Fruit fly (Drosophila melanogaster) whole organism, prepupa: ENCODE measurements around the gene Coq5.

ENCODE experiments used
- Blimp-1 ChIP-seq: fragments of 200-800 bp; sonication (Bioruptor generic); optimal IDR thresholded peaks from 3 replicates; lab custom pipeline; 2017; ENCODE audit warnings: missing biosample characterization, missing genetic modification characterization, mild to moderate bottlenecking, moderate library complexity, missing genetic modification reagents
- CG10631 ChIP-seq: fragments of 200-800 bp; sonication (Bioruptor generic); optimal IDR thresholded peaks from 2 replicates; lab custom pipeline; 2016; ENCODE audit warnings: missing biosample characterization, missing genetic modification characterization
- CG10669 ChIP-seq: fragments of 200-800 bp; sonication (Bioruptor generic); optimal IDR thresholded peaks from 3 replicates; lab custom pipeline; 2018; ENCODE audit warnings: missing biosample characterization, mild to moderate bottlenecking, missing genetic modification characterization, moderate library complexity
- CG11294 ChIP-seq: fragments of 200-800 bp; sonication (Bioruptor generic); IDR thresholded peaks from 2 replicates; pipeline ENCODE4 v1.3.6; 2022; ENCODE audit warnings: missing biosample characterization, missing genetic modification characterization
- CG11762 ChIP-seq: fragments of 200-800 bp; sonication (Bioruptor generic); optimal IDR thresholded peaks from 3 replicates; lab custom pipeline; 2016; ENCODE audit warnings: missing biosample characterization, missing genetic modification characterization; ENCODE audit not compliant: insufficient read depth
- CG11902 ChIP-seq: fragments of 200-800 bp; sonication (Bioruptor generic); optimal IDR thresholded peaks from 3 replicates; lab custom pipeline; 2016; ENCODE audit warnings: missing biosample characterization, missing genetic modification characterization
- CG15336 ChIP-seq: fragments of 200-800 bp; sonication (Bioruptor generic); IDR thresholded peaks from 2 replicates; pipeline ENCODE4 v1.3.6; 2022; ENCODE audit warnings: missing biosample characterization, missing genetic modification characterization
- CG1621 ChIP-seq: fragments of 200-800 bp; sonication (Bioruptor generic); optimal IDR thresholded peaks from 3 replicates; lab custom pipeline; 2018; ENCODE audit warnings: missing biosample characterization, mild to moderate bottlenecking, missing genetic modification characterization
- CG16779 ChIP-seq: fragments of 200-800 bp; sonication (Bioruptor generic); optimal IDR thresholded peaks from 3 replicates; lab custom pipeline; 2017; ENCODE audit warnings: missing biosample characterization, mild to moderate bottlenecking, missing genetic modification characterization
- CG3032 ChIP-seq: fragments of 200-800 bp; optimal IDR thresholded peaks from 2 replicates; lab custom pipeline; 2019; ENCODE audit warnings: missing biosample characterization, mild to moderate bottlenecking, missing genetic modification characterization, moderate library complexity
- CG31627 ChIP-seq: fragments of 200-800 bp; sonication (Bioruptor generic); optimal IDR thresholded peaks from 3 replicates; lab custom pipeline; 2016; ENCODE audit warnings: missing biosample characterization, missing genetic modification characterization
- CG32006 ChIP-seq: fragments of 200-800 bp; sonication (Bioruptor generic); optimal IDR thresholded peaks from 3 replicates; lab custom pipeline; 2017; ENCODE audit warnings: missing biosample characterization, mild to moderate bottlenecking, missing genetic modification characterization
- CG34406 ChIP-seq: fragments of 200-800 bp; sonication (Bioruptor generic); optimal IDR thresholded peaks from 3 replicates; lab custom pipeline; 2016; ENCODE audit warnings: missing biosample characterization, missing genetic modification characterization
- CG3919 ChIP-seq: fragments of 200-800 bp; sonication (Bioruptor generic); optimal IDR thresholded peaks from 3 replicates; lab custom pipeline; 2016; ENCODE audit warnings: missing biosample characterization, missing genetic modification characterization
- CG6163 ChIP-seq: fragments of 200-800 bp; sonication (Bioruptor generic); IDR thresholded peaks from 3 replicates; pipeline ENCODE4 v1.3.6; 2022; ENCODE audit warnings: missing biosample characterization, missing genetic modification characterization
- CG6792 ChIP-seq: fragments of 200-800 bp; sonication (Bioruptor generic); optimal IDR thresholded peaks from 3 replicates; lab custom pipeline; 2016; ENCODE audit warnings: missing biosample characterization, missing genetic modification characterization
- CG6808 ChIP-seq: fragments of 200-800 bp; sonication (Bioruptor generic); optimal IDR thresholded peaks from 3 replicates; lab custom pipeline; 2017; ENCODE audit warnings: missing biosample characterization, missing genetic modification characterization, mild to moderate bottlenecking, moderate library complexity, missing genetic modification reagents
- CG7368 ChIP-seq: fragments of 200-800 bp; sonication (Bioruptor generic); optimal IDR thresholded peaks from 3 replicates; lab custom pipeline; 2016; ENCODE audit warnings: missing biosample characterization, missing genetic modification characterization
- CG8119 ChIP-seq: fragments of 200-800 bp; sonication (Bioruptor generic); IDR thresholded peaks from 3 replicates; pipeline ENCODE4 v1.3.6; 2022; ENCODE audit warnings: missing biosample characterization, missing genetic modification characterization
- CG8632 ChIP-seq: fragments of 200-800 bp; sonication (Bioruptor generic); optimal IDR thresholded peaks from 3 replicates; lab custom pipeline; 2016; ENCODE audit warnings: missing biosample characterization, missing genetic modification characterization
- CG9139 ChIP-seq: fragments of 200-800 bp; sonication (Bioruptor generic); optimal IDR thresholded peaks from 3 replicates; lab custom pipeline; 2017; ENCODE audit warnings: missing biosample characterization, mild to moderate bottlenecking, missing genetic modification characterization
- Eip78C ChIP-seq: fragments of 200-800 bp; sonication (Bioruptor generic); peaks from one replicate; lab custom pipeline; 2016; ENCODE audit warnings: missing biosample characterization, missing genetic modification characterization
- Ets21C ChIP-seq: fragments of 200-800 bp; sonication (Bioruptor generic); optimal IDR thresholded peaks from 3 replicates; lab custom pipeline; 2016; ENCODE audit warnings: missing biosample characterization, missing genetic modification characterization
- Ets96B ChIP-seq: fragments of 200-800 bp; optimal IDR thresholded peaks from 2 replicates; lab custom pipeline; 2019; ENCODE audit warnings: missing biosample characterization, mild to moderate bottlenecking, missing genetic modification characterization, moderate library complexity
- Gug ChIP-seq: fragments of 200-800 bp; sonication (Bioruptor generic); IDR thresholded peaks from 2 replicates; pipeline ENCODE4 v1.3.6; 2022; ENCODE audit warnings: missing biosample characterization, missing genetic modification characterization
- Hr39 ChIP-seq: fragments of 200-800 bp; sonication (Bioruptor generic); optimal IDR thresholded peaks from 2 replicates; lab custom pipeline; 2016; ENCODE audit warnings: missing biosample characterization, missing genetic modification characterization
- Hr4 ChIP-seq: fragments of 200-800 bp; sonication (Bioruptor generic); optimal IDR thresholded peaks from 3 replicates; lab custom pipeline; 2016; ENCODE audit warnings: missing biosample characterization, missing genetic modification characterization
- Lpt ChIP-seq: fragments of 200-800 bp; sonication (Bioruptor generic); optimal IDR thresholded peaks from 3 replicates; lab custom pipeline; 2016; ENCODE audit warnings: missing biosample characterization, missing genetic modification characterization
- Met ChIP-seq: fragments of 200-800 bp; sonication (Bioruptor generic); optimal IDR thresholded peaks from 3 replicates; lab custom pipeline; 2016; ENCODE audit warnings: missing biosample characterization, missing genetic modification characterization
- Smox ChIP-seq: fragments of 200-800 bp; sonication (Bioruptor generic); optimal IDR thresholded peaks from 3 replicates; lab custom pipeline; 2016; ENCODE audit warnings: missing biosample characterization, missing genetic modification characterization
- Sox102F ChIP-seq: fragments of 200-800 bp; sonication (Bioruptor generic); optimal IDR thresholded peaks from 2 replicates; lab custom pipeline; 2016; ENCODE audit warnings: missing biosample characterization, mild to moderate bottlenecking, missing genetic modification characterization
- Sox14 ChIP-seq: fragments of 200-800 bp; sonication (Bioruptor generic); optimal IDR thresholded peaks from 3 replicates; lab custom pipeline; 2016; ENCODE audit warnings: missing biosample characterization, missing genetic modification characterization
- Sox15 ChIP-seq: fragments of 200-800 bp; sonication (Bioruptor generic); optimal IDR thresholded peaks from 3 replicates; lab custom pipeline; 2016; ENCODE audit warnings: missing biosample characterization, missing genetic modification characterization
- achi ChIP-seq: fragments of 200-800 bp; sonication (Bioruptor generic); optimal IDR thresholded peaks from 3 replicates; lab custom pipeline; 2016; ENCODE audit warnings: missing biosample characterization, missing genetic modification characterization
- acj6 ChIP-seq: fragments of 200-800 bp; sonication (Bioruptor generic); optimal IDR thresholded peaks from 3 replicates; lab custom pipeline; 2016; ENCODE audit warnings: missing biosample characterization, missing genetic modification characterization
- cyc ChIP-seq: fragments of 200-800 bp; sonication (Bioruptor generic); optimal IDR thresholded peaks from 3 replicates; lab custom pipeline; 2016; ENCODE audit warnings: missing biosample characterization, missing genetic modification characterization
- dac ChIP-seq: fragments of 200-800 bp; sonication (Bioruptor generic); optimal IDR thresholded peaks from 2 replicates; lab custom pipeline; 2017; ENCODE audit warnings: missing biosample characterization, mild to moderate bottlenecking, missing genetic modification characterization
- dsx ChIP-seq: fragments of 200-800 bp; optimal IDR thresholded peaks from 3 replicates; lab custom pipeline; 2019; ENCODE audit warnings: missing biosample characterization, mild to moderate bottlenecking, missing genetic modification characterization, moderate library complexity; ENCODE audit not compliant: poor library complexity, severe bottlenecking
- eg ChIP-seq: fragments of 200-800 bp; sonication (Bioruptor generic); IDR thresholded peaks from 3 replicates; pipeline ENCODE4 v1.3.6; 2022; ENCODE audit warnings: missing biosample characterization, missing genetic modification characterization
- esn ChIP-seq: fragments of 200-800 bp; sonication (Bioruptor generic); optimal IDR thresholded peaks from 2 replicates; lab custom pipeline; 2016; ENCODE audit warnings: missing biosample characterization, mild to moderate bottlenecking, missing genetic modification characterization, moderate library complexity
- fd85E ChIP-seq: fragments of 200-800 bp; sonication (Bioruptor generic); optimal IDR thresholded peaks from 3 replicates; lab custom pipeline; 2016; ENCODE audit warnings: missing biosample characterization, missing genetic modification characterization
- lz ChIP-seq: fragments of 200-800 bp; sonication (Bioruptor generic); optimal IDR thresholded peaks from 3 replicates; lab custom pipeline; 2016; ENCODE audit warnings: missing biosample characterization, missing genetic modification characterization
- pdm3 ChIP-seq: fragments of 200-800 bp; sonication (Bioruptor generic); optimal IDR thresholded peaks from 3 replicates; lab custom pipeline; 2016; ENCODE audit warnings: missing biosample characterization, missing genetic modification characterization
- salr ChIP-seq, 2 experiments: fragments of 200-800 bp; sonication (Bioruptor generic); optimal IDR thresholded peaks; 3 replicates each; lab custom pipeline; 2016 to 2018; ENCODE audit warnings: missing biosample characterization in 2 of 2, missing genetic modification characterization in 2 of 2, mild to moderate bottlenecking in 1 of 2
- spab ChIP-seq: fragments of 200-800 bp; sonication (Bioruptor generic); optimal IDR thresholded peaks from 2 replicates; lab custom pipeline; 2017; ENCODE audit warnings: missing biosample characterization, mild to moderate bottlenecking, missing genetic modification characterization, missing genetic modification reagents
- topi ChIP-seq: fragments of 200-800 bp; sonication (Bioruptor generic); optimal IDR thresholded peaks from 3 replicates; lab custom pipeline; 2016; ENCODE audit warnings: missing biosample characterization, missing genetic modification characterization
- vri ChIP-seq: fragments of 200-800 bp; sonication (Bioruptor generic); optimal IDR thresholded peaks from 3 replicates; lab custom pipeline; 2016; ENCODE audit warnings: missing biosample characterization, mild to moderate bottlenecking, missing genetic modification characterization

The Coq5 gene

dm6 chrX:13177720-13178119 lies 16.6 kb downstream of the Coq5 start, which contains the start of gene CG32640:
Gene CG32640 (plus strand): TSS chrX:13178005.
- peak; percentile 34; the same call in 1 of the 2 replicates for TF ChIP-seq CG15336
- TF ChIP-seq eg: peak; percentile 50; the same call in 1 of the 3 replicates

- no peak for TF ChIP-seq CG3919
- TF ChIP-seq dsx (GFP tag; lab: Kevin White, UChicago): no peak
- TF ChIP-seq Sox14 (GFP tag; lab: Kevin White, UChicago): no peak
- TF ChIP-seq CG6808 (GFP tag; lab: Kevin White, UChicago): no peak
- TF ChIP-seq spab (GFP tag; lab: Kevin White, UChicago): no peak
- TF ChIP-seq CG7368: no peak
- TF ChIP-seq CG32006 (GFP tag; lab: Kevin White, UChicago): no peak
- no peak for TF ChIP-seq Hr4 (GFP tag; lab: Kevin White, UChicago)
- no peak for TF ChIP-seq CG10631 (GFP tag; lab: Kevin White, UChicago)
Observed at dm6 chrX:13172865-13173264, 21.5 kb downstream of the Coq5 start.

dm6 chrX:13159481-13159880 lies 34.9 kb downstream of the Coq5 start, which contains the start of the genes Bap60 and CG12096:
Gene Bap60 (minus strand): TSS chrX:13159508.
Gene CG12096 (plus strand): TSS chrX:13159604.
- TF ChIP-seq dac: peak; percentile 35
- TF ChIP-seq CG10631 (GFP tag; lab: Kevin White, UChicago): peak; percentile 70
- no peak for TF ChIP-seq Met (GFP tag; lab: Kevin White, UChicago)
- 0 out of 3 replicates have a peak, but pooled peaks have one; percentile 43 for TF ChIP-seq CG8119 (GFP tag; lab: Robert Waterston, UW)
- peak; percentile 25 for TF ChIP-seq Lpt (GFP tag; lab: Kevin White, UChicago)
- peak; percentile 78 for TF ChIP-seq pdm3 (GFP tag; lab: Kevin White, UChicago)
- TF ChIP-seq CG1621 (tag; lab: Kevin White, UChicago): peak; percentile 33
- TF ChIP-seq CG8632: peak; percentile 56
- TF ChIP-seq achi (GFP tag; lab: Kevin White, UChicago): peak; percentile 89
- TF ChIP-seq CG10669 (GFP tag; lab: Kevin White, UChicago): no peak
- no peak for TF ChIP-seq fd85E
- TF ChIP-seq Sox102F: no peak
- TF ChIP-seq CG11294 (GFP tag; lab: Robert Waterston, UW): no peak; the same call in 1 of the 2 replicates
- peak; percentile 78 for TF ChIP-seq topi
- TF ChIP-seq Ets96B (tag; lab: Kevin White, UChicago): peak; percentile 58
- no peak for TF ChIP-seq CG6808 (GFP tag; lab: Kevin White, UChicago)
- TF ChIP-seq salr (GFP tag; optimal IDR thresholded peaks at IDR 0.05; lab: Kevin White, UChicago): peak in 1 of 2 experiments; percentile 43
- TF ChIP-seq esn (GFP tag; lab: Kevin White, UChicago): peak; percentile 81
- peak; percentile 84 for TF ChIP-seq Hr39 (GFP tag; lab: Kevin White, UChicago)
- no peak for TF ChIP-seq CG11762 (GFP tag; lab: Kevin White, UChicago)
- peak; percentile 63 for TF ChIP-seq acj6
- peak; percentile 62 for TF ChIP-seq Smox (GFP tag; lab: Kevin White, UChicago)
- TF ChIP-seq CG11902: peak; percentile 58
- TF ChIP-seq lz (GFP tag; lab: Kevin White, UChicago): peak; percentile 86
- peak; percentile 79 for TF ChIP-seq cyc (GFP tag; lab: Kevin White, UChicago)
- TF ChIP-seq CG9139 (GFP tag; lab: Kevin White, UChicago): no peak
- peak; percentile 66; the same call in 2 of the 3 replicates for TF ChIP-seq CG6163 (GFP tag; lab: Robert Waterston, UW)
- TF ChIP-seq CG32006 (GFP tag; lab: Kevin White, UChicago): peak; percentile 75
- TF ChIP-seq CG16779: no peak
- TF ChIP-seq CG31627 (GFP tag; lab: Kevin White, UChicago): peak; percentile 82
- TF ChIP-seq Ets21C (GFP tag; lab: Kevin White, UChicago): peak; percentile 73
- TF ChIP-seq Sox15 (GFP tag; lab: Kevin White, UChicago): peak; percentile 57
- peak; percentile 88 for TF ChIP-seq Eip78C (GFP tag; lab: Kevin White, UChicago)
- TF ChIP-seq Hr4 (GFP tag; lab: Kevin White, UChicago): peak; percentile 74
- peak; percentile 58; the same call in 1 of the 3 replicates for TF ChIP-seq eg
- no peak for TF ChIP-seq Blimp-1 (GFP tag; lab: Kevin White, UChicago)
- peak; percentile 58 for TF ChIP-seq CG34406 (GFP tag; lab: Kevin White, UChicago)
- TF ChIP-seq CG3032 (tag; lab: Kevin White, UChicago): peak; percentile 81
- no peak for TF ChIP-seq dsx (GFP tag; lab: Kevin White, UChicago)
- no peak for TF ChIP-seq vri (GFP tag; lab: Kevin White, UChicago)
- peak; percentile 48; the same call in 1 of the 2 replicates for TF ChIP-seq Gug (GFP tag; lab: Robert Waterston, UW)
- TF ChIP-seq Sox14 (GFP tag; lab: Kevin White, UChicago): peak; percentile 84
- TF ChIP-seq CG6792: peak; percentile 69
